Fruit fly (Drosophila melanogaster): ENCODE data around the gene Nf-YA.

Nf-YA gene

dm6 chr3L:9401354-9402156, 40.5 kb downstream of the Nf-YA start:
- no peak for TF ChIP-seq bab1 (GFP tag; optimal IDR thresholded peaks at IDR 0.05)
- TF ChIP-seq kay (GFP tag; ENCODE audit: borderline replicate concordance), result peak; percentile 96
- peak; percentile 13 for TF ChIP-seq CG12768 (GFP tag; optimal IDR thresholded peaks at IDR 0.05)
- TF ChIP-seq pad (GFP tag; optimal IDR thresholded peaks at IDR 0.05), result peak; percentile 87
- TF ChIP-seq tj (GFP tag; optimal IDR thresholded peaks at IDR 0.05), result peak; percentile 74
- no peak for TF ChIP-seq Mnt (GFP tag; optimal IDR thresholded peaks at IDR 0.05)
- TF ChIP-seq ovo (GFP tag; optimal IDR thresholded peaks at IDR 0.05), result peak; percentile 93
- no peak for TF ChIP-seq CG1620 (GFP tag; optimal IDR thresholded peaks at IDR 0.05)

dm6 chr3L:9400697-9401353, 41.2 kb downstream of the Nf-YA start:
- TF ChIP-seq CG12768 (GFP tag; optimal IDR thresholded peaks at IDR 0.05) (no peak), Crg-1 (GFP tag; optimal IDR thresholded peaks at IDR 0.05) (no peak), kay (GFP tag; ENCODE audit: borderline replicate concordance) (no peak), cic (GFP tag; optimal IDR thresholded peaks at IDR 0.05) (no peak), pad (GFP tag; optimal IDR thresholded peaks at IDR 0.05) (no peak), Mnt (GFP tag; optimal IDR thresholded peaks at IDR 0.05) (no peak), Clk (GFP tag; optimal IDR thresholded peaks at IDR 0.05) (no peak), CG11617 (GFP tag; optimal IDR thresholded peaks at IDR 0.05) (no peak), tj (GFP tag; optimal IDR thresholded peaks at IDR 0.05) (no peak), CG7101 (tag; optimal IDR thresholded peaks at IDR 0.05) (no peak), toe (GFP tag; optimal IDR thresholded peaks at IDR 0.05) (no peak), CG14711 (tag; optimal IDR thresholded peaks at IDR 0.05) (no peak), CG5204 (GFP tag; optimal IDR thresholded peaks at IDR 0.05) (no peak), ovo (GFP tag; optimal IDR thresholded peaks at IDR 0.05) (no peak)

- no peak for TF ChIP-seq toe (GFP tag; optimal IDR thresholded peaks at IDR 0.05)
- TF ChIP-seq cnc (optimal IDR thresholded peaks at IDR 0.05), result no peak
- TF ChIP-seq Crg-1 (GFP tag; optimal IDR thresholded peaks at IDR 0.05), result no peak
- no peak for TF ChIP-seq cic (GFP tag; optimal IDR thresholded peaks at IDR 0.05)
- TF ChIP-seq CG5204 (GFP tag; optimal IDR thresholded peaks at IDR 0.05), result no peak
- no peak for TF ChIP-seq Clk (GFP tag; optimal IDR thresholded peaks at IDR 0.05)
- TF ChIP-seq CG7045 (GFP tag; optimal IDR thresholded peaks at IDR 0.05), result no peak
- no peak for TF ChIP-seq bab1 (GFP tag; optimal IDR thresholded peaks at IDR 0.05)
- no peak for TF ChIP-seq CG7101 (tag; optimal IDR thresholded peaks at IDR 0.05)
- TF ChIP-seq CG1620 (GFP tag; optimal IDR thresholded peaks at IDR 0.05), result no peak
- no peak for TF ChIP-seq CG14711 (tag; optimal IDR thresholded peaks at IDR 0.05)
- TF ChIP-seq CG33017 (tag; optimal IDR thresholded peaks at IDR 0.05), result no peak
- no peak for TF ChIP-seq pad (GFP tag; optimal IDR thresholded peaks at IDR 0.05)
- TF ChIP-seq CG12768 (GFP tag; optimal IDR thresholded peaks at IDR 0.05), result no peak
- no peak for TF ChIP-seq kay (GFP tag; ENCODE audit: borderline replicate concordance)
- no peak for TF ChIP-seq tj (GFP tag; optimal IDR thresholded peaks at IDR 0.05)
- TF ChIP-seq Mnt (GFP tag; optimal IDR thresholded peaks at IDR 0.05), result no peak
- TF ChIP-seq CG11617 (GFP tag; optimal IDR thresholded peaks at IDR 0.05), result no peak
These were observed 42.2 kb downstream of the Nf-YA start for dm6 chr3L:9399855-9400254.

- TF ChIP-seq tj (GFP tag; optimal IDR thresholded peaks at IDR 0.05) (no peak), bab1 (GFP tag; optimal IDR thresholded peaks at IDR 0.05) (peak; percentile 42), pad (GFP tag; optimal IDR thresholded peaks at IDR 0.05) (no peak), CG33017 (tag; optimal IDR thresholded peaks at IDR 0.05) (peak; percentile 49), cnc (optimal IDR thresholded peaks at IDR 0.05) (no peak), CG1620 (GFP tag; optimal IDR thresholded peaks at IDR 0.05) (peak; percentile 49), CG5204 (GFP tag; optimal IDR thresholded peaks at IDR 0.05) (no peak), toe (GFP tag; optimal IDR thresholded peaks at IDR 0.05) (no peak), kay (GFP tag; ENCODE audit: borderline replicate concordance) (peak; percentile 98), CG11617 (GFP tag; optimal IDR thresholded peaks at IDR 0.05) (peak; percentile 76), ovo (GFP tag; optimal IDR thresholded peaks at IDR 0.05) (peak; percentile 39), CG14711 (tag; optimal IDR thresholded peaks at IDR 0.05) (peak; percentile 43), cic (GFP tag; optimal IDR thresholded peaks at IDR 0.05) (peak; percentile 38), Crg-1 (GFP tag; optimal IDR thresholded peaks at IDR 0.05) (peak; percentile 33), Hr96 (GFP tag; optimal IDR thresholded peaks at IDR 0.05) (no peak), CG7101 (tag; optimal IDR thresholded peaks at IDR 0.05) (peak; percentile 37), Mnt (GFP tag; optimal IDR thresholded peaks at IDR 0.05) (peak; percentile 63), CG7045 (GFP tag; optimal IDR thresholded peaks at IDR 0.05) (no peak), CG12768 (GFP tag; optimal IDR thresholded peaks at IDR 0.05) (no peak), Clk (GFP tag; optimal IDR thresholded peaks at IDR 0.05) (no peak)
These were observed 42.9 kb downstream of the Nf-YA start, which contains the start of gene CG4080 for dm6 chr3L:9399013-9399750. TSS of gene CG4080 (minus strand) at chr3L:9399227.

dm6 chr3L:9398435-9398981, 43.6 kb downstream of the Nf-YA start:
- TF ChIP-seq CG7045 (GFP tag; optimal IDR thresholded peaks at IDR 0.05) (peak; percentile 45), Clk (GFP tag; optimal IDR thresholded peaks at IDR 0.05) (no peak), Crg-1 (GFP tag; optimal IDR thresholded peaks at IDR 0.05) (no peak), CG11617 (GFP tag; optimal IDR thresholded peaks at IDR 0.05) (no peak), CG5204 (GFP tag; optimal IDR thresholded peaks at IDR 0.05) (no peak)
